Worm (Caenorhabditis elegans) whole organism, early embryonic: ENCODE measurements around the gene C29E4.9.

Experiments used
- B0310.2 ChIP-seq: sonication (generic microtip); optimal IDR thresholded peaks from 2 replicates; lab custom pipeline; 2016; ENCODE audit warnings: mild to moderate bottlenecking, missing genetic modification characterization, missing compliant biosample characterization
- F13C5.2 ChIP-seq: sonication (generic microtip); optimal IDR thresholded peaks from 2 replicates; lab custom pipeline; 2017; ENCODE audit warnings: mild to moderate bottlenecking, missing genetic modification characterization, inconsistent platforms, missing compliant biosample characterization
- aly-1 ChIP-seq: sonication (generic microtip); optimal IDR thresholded peaks from 2 replicates; lab custom pipeline; 2016; ENCODE audit warnings: missing genetic modification characterization, missing compliant biosample characterization
- ama-1 ChIP-seq: fragments of 150-350 bp; optimal IDR thresholded peaks from 2 replicates; lab custom pipeline; 2014
- ceh-13 ChIP-seq: fragments of 200-800 bp; sonication (Bioruptor generic); optimal IDR thresholded peaks from 2 replicates; lab custom pipeline; 2018; ENCODE audit warnings: mild to moderate bottlenecking, missing genetic modification characterization, missing compliant biosample characterization
- ceh-36 ChIP-seq: sonication (generic microtip); optimal IDR thresholded peaks from 2 replicates; lab custom pipeline; 2016; ENCODE audit warnings: missing genetic modification characterization, inconsistent platforms, missing compliant biosample characterization
- ets-7 ChIP-seq: sonication (generic microtip); optimal IDR thresholded peaks from 2 replicates; lab custom pipeline; 2016; ENCODE audit warnings: missing genotype, missing genetic modification characterization, missing compliant biosample characterization
- flt-1 ChIP-seq: fragments of 200-800 bp; sonication (Bioruptor generic); IDR thresholded peaks from 2 replicates; pipeline ENCODE4 v1.3.6; 2022; ENCODE audit warnings: missing genetic modification characterization, missing compliant biosample characterization
- hmg-4 ChIP-seq: fragments of 200-800 bp; sonication (Bioruptor generic); optimal IDR thresholded peaks from 2 replicates; lab custom pipeline; 2018; ENCODE audit warnings: mild to moderate bottlenecking, missing genetic modification characterization, missing compliant biosample characterization
- pes-1 ChIP-seq: fragments of 200-800 bp; sonication (Bioruptor generic); IDR thresholded peaks from 2 replicates; pipeline ENCODE4 v1.3.6; 2022; ENCODE audit warnings: missing genetic modification reagents, missing genetic modification characterization, missing compliant biosample characterization
- scrt-1 ChIP-seq: fragments of 200-800 bp; sonication (Bioruptor generic); IDR thresholded peaks from 2 replicates; pipeline ENCODE4 v1.3.6; 2022; ENCODE audit warnings: missing genetic modification characterization, missing compliant biosample characterization
- sea-1 ChIP-seq: fragments of 200-800 bp; sonication (Bioruptor generic); conservative IDR thresholded peaks from 2 replicates; pipeline ENCODE4 v1.3.6; 2022; ENCODE audit warnings: missing genetic modification characterization, missing compliant biosample characterization
- tbx-11 ChIP-seq: fragments of 200-800 bp; sonication (Bioruptor generic); IDR thresholded peaks from 2 replicates; pipeline ENCODE4 v1.3.6; 2022; ENCODE audit warnings: missing genetic modification characterization, missing compliant biosample characterization
- tbx-37 ChIP-seq: fragments of 200-800 bp; sonication (Bioruptor generic); conservative IDR thresholded peaks from 2 replicates; pipeline ENCODE4 v1.3.6; 2022; ENCODE audit warnings: missing genetic modification reagents, missing genetic modification characterization, missing compliant biosample characterization

ce11 chrIII:7986585-7987171 lies 29.8 kb upstream of the C29E4.9 start, which contains the start of gene hrpk-2:
- TF ChIP-seq aly-1 (tag; lab: Kevin White, UChicago) (no peak), tbx-11 (GFP tag; lab: Robert Waterston, UW) (no peak), B0310.2 (no peak), hmg-4 (no peak), ama-1 (lab: Kevin White, UChicago) (no peak), ets-7 (tag; lab: Kevin White, UChicago) (no peak), scrt-1 (GFP tag; lab: Robert Waterston, UW) (no peak), flt-1 (GFP tag; lab: Robert Waterston, UW) (no peak), ceh-36 (no peak), sea-1 (GFP tag; lab: Robert Waterston, UW) (no peak), F13C5.2 (tag; lab: Kevin White, UChicago) (no peak), pes-1 (no peak), ceh-13 (no peak), tbx-37 (GFP tag; lab: Robert Waterston, UW) (no peak)
